Fruit fly (Drosophila melanogaster) whole organism, embryonic: ENCODE data around the gene Cad96Cb.

Experiments used
- B-H2 ChIP-seq: fragments of 200-800 bp; sonication (Bioruptor generic); optimal IDR thresholded peaks from 2 replicates; lab custom pipeline; 2018; ENCODE audit warnings: missing biosample characterization, mild to moderate bottlenecking, missing genetic modification characterization
- BEAF-32 ChIP-seq: fragments of 200-800 bp; sonication (Bioruptor generic); optimal IDR thresholded peaks from 3 replicates; lab custom pipeline; 2017; ENCODE audit warnings: missing biosample characterization, missing genetic modification characterization, mild to moderate bottlenecking, moderate library complexity, missing genetic modification reagents
- CG10209 ChIP-seq: fragments of 200-800 bp; sonication (Bioruptor generic); optimal IDR thresholded peaks from 3 replicates; lab custom pipeline; 2017; ENCODE audit warnings: missing biosample characterization, mild to moderate bottlenecking, missing genetic modification characterization, missing genetic modification reagents
- CG10267 ChIP-seq: fragments of 200-800 bp; sonication (Bioruptor generic); optimal IDR thresholded peaks from 2 replicates; lab custom pipeline; 2018; ENCODE audit warnings: missing biosample characterization, mild to moderate bottlenecking, missing genetic modification characterization, moderate library complexity
- CG10462 ChIP-seq: fragments of 200-800 bp; sonication (Bioruptor generic); optimal IDR thresholded peaks from 2 replicates; lab custom pipeline; 2016; ENCODE audit warnings: missing biosample characterization, missing genetic modification characterization
- CG12299 ChIP-seq: fragments of 200-800 bp; sonication (Bioruptor generic); optimal IDR thresholded peaks from 2 replicates; lab custom pipeline; 2018; ENCODE audit warnings: missing biosample characterization, mild to moderate bottlenecking, missing genetic modification characterization
- CG13894 ChIP-seq: fragments of 200-800 bp; sonication (Bioruptor generic); optimal IDR thresholded peaks from 3 replicates; lab custom pipeline; 2018; ENCODE audit warnings: missing biosample characterization, mild to moderate bottlenecking, missing genetic modification characterization, moderate library complexity
- CG14667 ChIP-seq: fragments of 200-800 bp; sonication (Bioruptor generic); IDR thresholded peaks from 2 replicates; pipeline ENCODE4 v1.3.6; 2022; ENCODE audit warnings: missing biosample characterization, missing genetic modification characterization
- CG15696 ChIP-seq: fragments of 200-800 bp; sonication (Bioruptor generic); optimal IDR thresholded peaks from 2 replicates; lab custom pipeline; 2019; ENCODE audit warnings: missing biosample characterization, mild to moderate bottlenecking, missing genetic modification characterization, moderate library complexity
- CG16863 ChIP-seq: fragments of 200-800 bp; sonication (Bioruptor generic); optimal IDR thresholded peaks from 3 replicates; lab custom pipeline; 2016; ENCODE audit warnings: missing biosample characterization, missing genetic modification characterization
- CG17568 ChIP-seq: fragments of 200-800 bp; sonication (Bioruptor generic); optimal IDR thresholded peaks from 2 replicates; lab custom pipeline; 2018; ENCODE audit warnings: missing biosample characterization, mild to moderate bottlenecking, missing genetic modification characterization, moderate library complexity
- CG17802 ChIP-seq: fragments of 200-800 bp; sonication (Bioruptor generic); optimal IDR thresholded peaks from 2 replicates; lab custom pipeline; 2018; ENCODE audit warnings: missing biosample characterization, mild to moderate bottlenecking, missing genetic modification characterization, moderate library complexity
- CG18011 ChIP-seq: fragments of 200-800 bp; sonication (Bioruptor generic); optimal IDR thresholded peaks from 2 replicates; lab custom pipeline; 2017; ENCODE audit warnings: missing biosample characterization, missing genetic modification characterization, mild to moderate bottlenecking, moderate library complexity, missing genotype
- CG18599 ChIP-seq: fragments of 200-800 bp; sonication (Bioruptor generic); optimal IDR thresholded peaks from 3 replicates; lab custom pipeline; 2017; ENCODE audit warnings: missing biosample characterization, missing genetic modification characterization, mild to moderate bottlenecking, moderate library complexity, missing genetic modification reagents
- CG18764 ChIP-seq: fragments of 200-800 bp; sonication (Bioruptor generic); optimal IDR thresholded peaks from 3 replicates; lab custom pipeline; 2016; ENCODE audit warnings: missing biosample characterization, missing genetic modification characterization
- CG2120 ChIP-seq: fragments of 200-800 bp; sonication (Bioruptor generic); optimal IDR thresholded peaks from 3 replicates; lab custom pipeline; 2016; ENCODE audit warnings: missing biosample characterization, missing genetic modification characterization
- CG4404 ChIP-seq: fragments of 200-800 bp; sonication (Bioruptor generic); IDR thresholded peaks from 2 replicates; pipeline ENCODE4 v1.3.6; 2022; ENCODE audit warnings: missing biosample characterization, missing genetic modification characterization
- CG4707 ChIP-seq: fragments of 200-800 bp; sonication (Bioruptor generic); optimal IDR thresholded peaks from 2 replicates; lab custom pipeline; 2018; ENCODE audit warnings: missing biosample characterization, mild to moderate bottlenecking, missing genetic modification characterization, moderate library complexity
- CG7357 ChIP-seq: fragments of 200-800 bp; sonication (Bioruptor generic); IDR thresholded peaks from 3 replicates; pipeline ENCODE4 v1.3.6; 2022; ENCODE audit warnings: missing biosample characterization, missing genetic modification characterization
- CG7839 ChIP-seq: fragments of 200-800 bp; sonication (Bioruptor generic); optimal IDR thresholded peaks from 3 replicates; lab custom pipeline; 2018; ENCODE audit warnings: missing biosample characterization, mild to moderate bottlenecking, missing genetic modification characterization, moderate library complexity
- CG9437 ChIP-seq: fragments of 200-800 bp; sonication (Bioruptor generic); optimal IDR thresholded peaks from 2 replicates; lab custom pipeline; 2018; ENCODE audit warnings: missing biosample characterization, mild to moderate bottlenecking, missing genetic modification characterization
- Dad ChIP-seq: fragments of 200-800 bp; sonication (Bioruptor generic); optimal IDR thresholded peaks from 3 replicates; lab custom pipeline; 2016; ENCODE audit warnings: missing biosample characterization, missing genetic modification characterization
- Dll ChIP-seq: fragments of 200-800 bp; sonication (Bioruptor generic); IDR thresholded peaks from 4 replicates; pipeline ENCODE4 v1.3.6; 2022; ENCODE audit warnings: missing biosample characterization, missing genetic modification characterization; ENCODE audit not compliant: partially characterized antibody
- Dp ChIP-seq: fragments of 200-800 bp; sonication (Bioruptor generic); optimal IDR thresholded peaks from 2 replicates; lab custom pipeline; 2018; ENCODE audit warnings: missing biosample characterization, mild to moderate bottlenecking, missing genetic modification characterization, moderate library complexity
- Ets97D ChIP-seq: fragments of 200-800 bp; sonication (Bioruptor generic); optimal IDR thresholded peaks from 3 replicates; lab custom pipeline; 2016; ENCODE audit warnings: missing biosample characterization, missing genetic modification characterization
- Nf-YC ChIP-seq: fragments of 200-800 bp; optimal IDR thresholded peaks from 3 replicates; lab custom pipeline; 2019; ENCODE audit warnings: missing biosample characterization, mild to moderate bottlenecking, missing genetic modification characterization, moderate library complexity
- Oaz ChIP-seq: fragments of 200-800 bp; sonication (Bioruptor generic); IDR thresholded peaks from 2 replicates; pipeline ENCODE4 v1.3.6; 2022; ENCODE audit warnings: missing biosample characterization, missing genetic modification characterization
- PHDP ChIP-seq: fragments of 200-800 bp; sonication (Bioruptor generic); optimal IDR thresholded peaks from 3 replicates; lab custom pipeline; 2018; ENCODE audit warnings: missing biosample characterization, mild to moderate bottlenecking, missing genetic modification characterization, moderate library complexity
- Sry-β ChIP-seq: fragments of 200-800 bp; sonication (Bioruptor generic); optimal IDR thresholded peaks from 2 replicates; lab custom pipeline; 2018; ENCODE audit warnings: missing biosample characterization, mild to moderate bottlenecking, missing genetic modification characterization, moderate library complexity
- Xrp1 ChIP-seq: fragments of 200-800 bp; sonication (Bioruptor generic); IDR thresholded peaks from 2 replicates; pipeline ENCODE4 v1.3.6; 2022; ENCODE audit warnings: missing biosample characterization, missing genetic modification characterization
- cato ChIP-seq: fragments of 200-800 bp; sonication (Bioruptor generic); optimal IDR thresholded peaks from 2 replicates; lab custom pipeline; 2016; ENCODE audit warnings: missing biosample characterization, missing genetic modification characterization, borderline replicate concordance
- danr ChIP-seq: fragments of 200-800 bp; sonication (Bioruptor generic); IDR thresholded peaks from 2 replicates; pipeline ENCODE4 v1.3.6; 2022; ENCODE audit warnings: missing biosample characterization, missing genetic modification characterization
- dmrt11E ChIP-seq: fragments of 200-800 bp; sonication (Bioruptor generic); optimal IDR thresholded peaks from 3 replicates; lab custom pipeline; 2018; ENCODE audit warnings: missing biosample characterization, mild to moderate bottlenecking, missing genetic modification characterization, moderate library complexity
- dpn ChIP-seq, 2 experiments: fragments of 200-800 bp; sonication (Bioruptor generic); optimal IDR thresholded peaks; 3 replicates each; lab custom pipeline; 2016; ENCODE audit warnings: missing biosample characterization in 2 of 2, missing genetic modification characterization in 2 of 2
- dysf ChIP-seq: fragments of 200-800 bp; sonication (Bioruptor generic); IDR thresholded peaks from 3 replicates; pipeline ENCODE4 v1.3.6; 2022; ENCODE audit warnings: missing biosample characterization, missing genetic modification characterization
- emc ChIP-seq: fragments of 200-800 bp; sonication (Bioruptor generic); optimal IDR thresholded peaks from 2 replicates; lab custom pipeline; 2016; ENCODE audit warnings: missing biosample characterization, missing genetic modification characterization
- en ChIP-seq: fragments of 200-800 bp; sonication (Bioruptor generic); optimal IDR thresholded peaks from 2 replicates; lab custom pipeline; 2016; ENCODE audit warnings: missing biosample characterization, missing genetic modification characterization
- gce ChIP-seq: fragments of 200-800 bp; sonication (Bioruptor generic); IDR thresholded peaks from 3 replicates; pipeline ENCODE4 v1.3.6; 2022; ENCODE audit warnings: missing biosample characterization, missing genetic modification characterization
- gem ChIP-seq: fragments of 200-800 bp; sonication (Bioruptor generic); optimal IDR thresholded peaks from 2 replicates; lab custom pipeline; 2019; ENCODE audit warnings: missing biosample characterization, mild to moderate bottlenecking, missing genetic modification characterization, moderate library complexity
- ham ChIP-seq: fragments of 200-800 bp; sonication (Bioruptor generic); IDR thresholded peaks from 2 replicates; pipeline ENCODE4 v1.3.6; 2022; ENCODE audit warnings: missing biosample characterization, missing genetic modification characterization
- hb ChIP-seq: fragments of 200-800 bp; sonication (Bioruptor generic); IDR thresholded peaks from 3 replicates; pipeline ENCODE4 v1.3.6; 2022; ENCODE audit warnings: missing biosample characterization, missing genetic modification characterization; ENCODE audit not compliant: partially characterized antibody
- jumu ChIP-seq: fragments of 200-800 bp; sonication (Bioruptor generic); optimal IDR thresholded peaks from 3 replicates; lab custom pipeline; 2016; ENCODE audit warnings: missing biosample characterization, missing genetic modification characterization
- ro ChIP-seq: fragments of 200-800 bp; sonication (Bioruptor generic); IDR thresholded peaks from 2 replicates; pipeline ENCODE4 v1.3.6; 2022; ENCODE audit warnings: missing biosample characterization, missing genetic modification characterization
- slbo ChIP-seq: fragments of 200-800 bp; sonication (Bioruptor generic); IDR thresholded peaks from 2 replicates; pipeline ENCODE4 v1.3.6; 2022; ENCODE audit warnings: missing biosample characterization, missing genetic modification characterization
- slp2 ChIP-seq: fragments of 200-800 bp; sonication (Bioruptor generic); optimal IDR thresholded peaks from 2 replicates; lab custom pipeline; 2016; ENCODE audit warnings: missing biosample characterization, missing genetic modification characterization
- sug ChIP-seq: fragments of 200-800 bp; optimal IDR thresholded peaks from 2 replicates; lab custom pipeline; 2019; ENCODE audit warnings: missing biosample characterization, mild to moderate bottlenecking, missing genetic modification characterization, moderate library complexity
- tup ChIP-seq: fragments of 200-800 bp; sonication (Bioruptor generic); optimal IDR thresholded peaks from 2 replicates; lab custom pipeline; 2016; ENCODE audit warnings: missing biosample characterization, mild to moderate bottlenecking, missing genetic modification characterization, moderate library complexity
- zfh2 ChIP-seq: fragments of 200-800 bp; sonication (Bioruptor generic); optimal IDR thresholded peaks from 2 replicates; lab custom pipeline; 2016; ENCODE audit warnings: missing biosample characterization, missing genetic modification characterization

The Cad96Cb gene

DNA sequence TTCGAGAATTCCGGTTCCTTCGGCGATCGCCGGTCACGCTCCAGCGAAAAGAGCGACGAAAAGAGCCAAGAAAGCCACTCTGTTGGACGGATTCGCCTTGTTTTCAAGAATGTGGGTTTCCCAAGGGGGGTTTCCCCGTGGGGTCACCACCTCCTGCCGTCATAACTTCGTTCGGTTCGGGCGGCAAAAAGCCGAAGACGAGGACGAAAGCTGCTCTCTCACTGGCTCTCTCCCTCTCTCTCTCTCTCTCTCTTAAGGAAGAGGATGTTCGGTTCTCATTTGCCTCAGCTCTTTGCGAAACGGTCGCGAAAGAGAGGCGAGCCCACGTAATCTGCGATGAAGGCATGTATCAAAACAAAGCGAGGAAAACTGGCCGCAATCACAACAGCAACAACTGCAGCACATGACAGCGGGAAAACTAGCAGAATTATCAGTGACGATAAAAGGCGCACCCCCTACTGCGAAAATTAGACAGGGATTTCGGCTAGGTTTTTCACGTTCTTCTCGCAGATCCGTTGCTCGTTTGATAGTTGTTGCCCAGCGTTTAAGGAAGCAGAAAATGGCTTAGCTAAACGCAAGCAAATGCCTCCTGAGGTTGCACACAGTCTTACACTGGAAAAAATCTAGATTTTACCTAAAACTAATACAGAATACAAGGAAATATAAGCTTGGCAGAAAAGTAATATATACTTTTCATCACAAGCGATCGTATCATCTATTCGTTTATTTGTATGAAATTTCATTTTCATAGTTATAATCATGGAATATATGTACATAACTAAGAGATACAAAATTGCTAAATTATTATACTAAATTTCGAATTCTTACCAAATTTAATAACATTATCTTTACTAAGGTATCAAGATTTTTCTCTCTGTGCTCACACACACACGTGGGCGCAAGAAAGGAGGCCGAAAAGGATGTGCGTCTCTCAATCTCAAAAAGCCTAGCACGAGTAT, 48.4 kb downstream of the Cad96Cb start, which contains the start of gene dan (continued):
- TF ChIP-seq slbo (GFP tag; lab: Robert Waterston, UW) (peak; percentile 49; the same call in 1 of the 2 replicates), CG17568 (GFP tag; lab: Kevin White, UChicago) (no peak), dmrt11E (tag; lab: Kevin White, UChicago) (peak; percentile 75), Dp (GFP tag; lab: Kevin White, UChicago) (no peak), Ets97D (GFP tag; lab: Kevin White, UChicago) (no peak), dysf (GFP tag; lab: Robert Waterston, UW) (0 out of 3 replicates have a peak, but pooled peaks have one; percentile 38), hb (no peak), CG18599 (peak; percentile 54), slp2 (no peak), danr (GFP tag; lab: Robert Waterston, UW) (no peak), Oaz (GFP tag; lab: Robert Waterston, UW) (no peak), zfh2 (GFP tag; lab: Kevin White, UChicago) (no peak), cato (no peak), CG17802 (tag; lab: Kevin White, UChicago) (no peak), CG14667 (GFP tag; lab: Robert Waterston, UW) (no peak), dpn (GFP tag; optimal IDR thresholded peaks at IDR 0.05; lab: Kevin White, UChicago) (peak; percentile 30), CG10209 (GFP tag; lab: Kevin White, UChicago) (peak; percentile 47), gce (GFP tag; lab: Robert Waterston, UW) (no peak), Sry-β (no peak), CG10462 (GFP tag; lab: Kevin White, UChicago) (peak; percentile 21), CG16863 (GFP tag; lab: Kevin White, UChicago) (no peak), jumu (GFP tag; lab: Kevin White, UChicago) (no peak), CG10267 (tag; lab: Kevin White, UChicago) (peak; percentile 54), CG7357 (GFP tag; lab: Robert Waterston, UW) (no peak), B-H2 (no peak), CG7839 (tag; lab: Kevin White, UChicago) (peak; percentile 71), CG13894 (tag; lab: Kevin White, UChicago) (no peak), Dll (GFP tag; lab: Robert Waterston, UW) (no peak), CG15696 (tag; lab: Kevin White, UChicago) (peak; percentile 68), tup (GFP tag; lab: Kevin White, UChicago) (no peak), CG4707 (no peak), en (GFP tag; lab: Kevin White, UChicago) (no peak), Xrp1 (0 out of 2 replicates have a peak, but pooled peaks have one; percentile 37), CG18764 (GFP tag; lab: Kevin White, UChicago) (no peak), CG9437 (GFP tag; lab: Kevin White, UChicago) (no peak), PHDP (tag; lab: Kevin White, UChicago) (peak; percentile 49), BEAF-32 (GFP tag; lab: Kevin White, UChicago) (no peak), emc (GFP tag; lab: Kevin White, UChicago) (no peak), CG2120 (peak; percentile 18), CG12299 (no peak), Dad (no peak), CG4404 (GFP tag; lab: Robert Waterston, UW) (peak; percentile 69), ham (GFP tag; lab: Robert Waterston, UW) (no peak), Nf-YC (peak; percentile 47), CG18011 (no peak), sug (tag; lab: Kevin White, UChicago) (no peak), ro (GFP tag; lab: Robert Waterston, UW) (no peak), gem (peak; percentile 82)
